Fruit fly (Drosophila melanogaster): ENCODE results near the gene cm.
A peak's percentile ranks its signal among the peaks of the same experiment; 100 is the strongest.

- TF ChIP-seq Dad (GFP tag; optimal IDR thresholded peaks at IDR 0.05) = no peak
- 0 out of 2 replicates have a peak, but pooled peaks have one; percentile 28 for TF ChIP-seq Awh (GFP tag; IDR thresholded peaks at IDR 0.05)
- no peak for TF ChIP-seq Nf-YB (GFP tag; optimal IDR thresholded peaks at IDR 0.05)
- TF ChIP-seq btn (GFP tag; optimal IDR thresholded peaks at IDR 0.05) = no peak
- no peak for TF ChIP-seq Dfd (GFP tag; optimal IDR thresholded peaks at IDR 0.05)
- TF ChIP-seq CG9609 (GFP tag; optimal IDR thresholded peaks at IDR 0.05) = no peak
- TF ChIP-seq CG4404 (GFP tag; IDR thresholded peaks at IDR 0.05) = no peak
- no peak for TF ChIP-seq CG17912 (GFP tag; optimal IDR thresholded peaks at IDR 0.05)
- no peak for TF ChIP-seq Spps (tag; optimal IDR thresholded peaks at IDR 0.05)
These were observed 2.5 kb downstream of the cm start for dm6 chrX:7008102-7009087.
